Worm (Caenorhabditis elegans) whole organism, L1 larva: Measurements from ENCODE around the gene clp-7.

ENCODE experiments used
- ces-1 ChIP-seq: fragments of 150-350 bp; optimal IDR thresholded peaks from 2 replicates; lab custom pipeline; 2014; ENCODE audit warnings: missing biosample characterization, missing genetic modification reagents, missing genetic modification characterization
- dpl-1 ChIP-seq, 3 experiments: fragments of 150-350 bp in 2 of 3; sonication (generic microtip) in 1 of 3; optimal IDR thresholded peaks; 2 replicates each; lab custom pipeline; 2014 to 2017; ENCODE audit warnings: missing biosample characterization in 3 of 3, missing genetic modification characterization in 3 of 3, missing genetic modification reagents in 3 of 3
- elt-3 ChIP-seq, 6 experiments: fragments of 150-350 bp in 1 of 6; sonication (generic microtip); optimal IDR thresholded peaks; 2 replicates each; lab custom pipeline; 2017 to 2018; ENCODE audit warnings: missing biosample characterization in 6 of 6, missing genetic modification characterization in 6 of 6, inconsistent platforms in 1 of 6
- fkh-10 ChIP-seq: sonication (generic microtip); optimal IDR thresholded peaks from 2 replicates; lab custom pipeline; 2017; ENCODE audit warnings: missing biosample characterization, missing genetic modification reagents, missing genetic modification characterization
- lsy-2 ChIP-seq, 2 experiments: fragments of 150-350 bp; optimal IDR thresholded peaks; 2 replicates each; lab custom pipeline; 2014; ENCODE audit warnings: missing biosample characterization in 2 of 2, missing genetic modification characterization in 2 of 2
- nhr-12 ChIP-seq: sonication (generic microtip); optimal IDR thresholded peaks from 2 replicates; lab custom pipeline; 2017; ENCODE audit warnings: missing biosample characterization, missing genetic modification characterization
- nhr-71 ChIP-seq: sonication (generic microtip); optimal IDR thresholded peaks from 2 replicates; lab custom pipeline; 2016; ENCODE audit warnings: mild to moderate bottlenecking, missing genetic modification characterization, moderate library complexity, missing compliant biosample characterization
- pag-3 ChIP-seq: sonication (generic microtip); optimal IDR thresholded peaks from 2 replicates; lab custom pipeline; 2017; ENCODE audit warnings: missing genetic modification characterization, mild to moderate bottlenecking, missing compliant biosample characterization, antibody characterized with exemption, borderline replicate concordance; ENCODE audit not compliant: insufficient read depth
- pqm-1 ChIP-seq: sonication (generic microtip); optimal IDR thresholded peaks from 3 replicates; lab custom pipeline; 2017; ENCODE audit warnings: missing biosample characterization, missing genetic modification characterization
- tbx-2 ChIP-seq: sonication (generic microtip); optimal IDR thresholded peaks from 2 replicates; lab custom pipeline; 2016; ENCODE audit warnings: missing genetic modification characterization, missing compliant biosample characterization

DNA sequence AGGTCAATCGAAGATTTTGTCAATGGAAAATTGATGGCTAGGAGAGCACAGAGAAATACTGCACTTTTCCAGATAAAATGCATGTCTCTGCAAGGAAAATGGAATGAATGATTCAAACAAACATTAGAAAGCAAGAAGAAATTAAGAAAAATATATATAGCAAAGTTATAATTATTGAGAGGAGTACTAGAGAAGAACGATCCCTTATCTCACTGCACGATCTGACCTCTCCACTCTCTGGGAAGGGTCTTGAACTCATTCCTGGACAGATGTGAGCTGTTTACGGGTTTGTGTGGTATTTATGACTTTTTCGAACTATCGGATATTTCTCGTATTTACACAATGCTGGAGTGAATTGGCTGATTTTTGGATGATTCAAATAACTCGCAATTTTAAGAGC, 15.5 kb downstream of the clp-7 start, which contains the start of gene Y77E11A.23:
- TF ChIP-seq dpl-1 (GFP tag; optimal IDR thresholded peaks at IDR 0.05; lab: Kevin White, UChicago) (no peak), ces-1 (GFP tag; lab: Kevin White, UChicago) (no peak), nhr-71 (tag; lab: Kevin White, UChicago) (no peak), lsy-2 (tag; optimal IDR thresholded peaks at IDR 0.05; lab: Kevin White, UChicago) (no peak), tbx-2 (tag; lab: Kevin White, UChicago) (no peak), pag-3 (tag; lab: Kevin White, UChicago) (no peak), elt-3 (tag; optimal IDR thresholded peaks at IDR 0.05; lab: Kevin White, UChicago) (no peak), nhr-12 (tag; lab: Kevin White, UChicago) (no peak), pqm-1 (tag; lab: Kevin White, UChicago) (no peak), fkh-10 (GFP tag; lab: Kevin White, UChicago) (no peak)
